Worm (Caenorhabditis elegans) whole organism, young adult: ENCODE results near the gene lelo-3.

Source experiments
- B0261.1 ChIP-seq: sonication (generic microtip); optimal IDR thresholded peaks from 2 replicates; lab custom pipeline; 2016; ENCODE audit warnings: mild to moderate bottlenecking, missing genetic modification characterization, moderate library complexity, missing compliant biosample characterization
- B0336.3 ChIP-seq: fragments of 200-800 bp; sonication (Bioruptor generic); IDR thresholded peaks from 2 replicates; pipeline ENCODE4 v1.3.6; 2022; ENCODE audit warnings: missing genetic modification characterization, missing compliant biosample characterization
- F33H1.4 ChIP-seq: fragments of 200-800 bp; sonication (Bioruptor generic); IDR thresholded peaks from 2 replicates; pipeline ENCODE4 v1.3.6; 2022; ENCODE audit warnings: missing genetic modification reagents, missing genetic modification characterization, missing compliant biosample characterization
- F39B2.1 ChIP-seq: fragments of 200-800 bp; sonication (Bioruptor generic); IDR thresholded peaks from 2 replicates; pipeline ENCODE4 v1.3.6; 2022; ENCODE audit warnings: missing genetic modification reagents, missing genetic modification characterization, missing compliant biosample characterization
- K11D2.4 ChIP-seq: fragments of 200-800 bp; sonication (Bioruptor generic); IDR thresholded peaks from 2 replicates; pipeline ENCODE4 v1.3.6; 2022; ENCODE audit warnings: missing genetic modification reagents, missing genetic modification characterization, missing compliant biosample characterization
- Y56A3A.18 ChIP-seq: fragments of 200-800 bp; sonication (Bioruptor generic); IDR thresholded peaks from 2 replicates; pipeline ENCODE4 v1.3.6; 2022; ENCODE audit warnings: missing genetic modification reagents, missing genetic modification characterization, missing compliant biosample characterization
- atf-7 ChIP-seq: sonication (generic microtip); optimal IDR thresholded peaks from 2 replicates; lab custom pipeline; 2017; ENCODE audit warnings: mild to moderate bottlenecking, missing genetic modification characterization, missing compliant biosample characterization
- attf-3 ChIP-seq: fragments of 200-800 bp; sonication (Bioruptor generic); conservative IDR thresholded peaks from 2 replicates; pipeline ENCODE4 v1.3.6; 2022; ENCODE audit warnings: missing genetic modification reagents, missing genetic modification characterization, missing compliant biosample characterization
- bed-2 ChIP-seq: fragments of 200-800 bp; sonication (Bioruptor generic); IDR thresholded peaks from 2 replicates; pipeline ENCODE4 v1.3.6; 2022; ENCODE audit warnings: missing genetic modification reagents, missing genetic modification characterization, missing compliant biosample characterization
- ccch-3 ChIP-seq: fragments of 200-800 bp; sonication (Bioruptor generic); optimal IDR thresholded peaks from 2 replicates; lab custom pipeline; 2018; ENCODE audit warnings: mild to moderate bottlenecking, missing genetic modification characterization, missing compliant biosample characterization
- cebp-1 ChIP-seq, 2 experiments: fragments of 200-800 bp in 1 of 2; sonication (Bioruptor generic) in 1 of 2; sonication (generic microtip) in 1 of 2; IDR thresholded peaks in 1 of 2; optimal IDR thresholded peaks in 1 of 2; 2 replicates each; pipeline versions ENCODE4 v1.3.6 to Lab custom; 2017 to 2022; ENCODE audit warnings: missing compliant biosample characterization in 2 of 2, missing genetic modification characterization in 2 of 2, mild to moderate bottlenecking in 1 of 2, missing genetic modification reagents in 1 of 2, moderate library complexity in 1 of 2
- ceh-79 ChIP-seq: sonication (generic microtip); optimal IDR thresholded peaks from 2 replicates; lab custom pipeline; 2017; ENCODE audit warnings: mild to moderate bottlenecking, missing genetic modification characterization, missing compliant biosample characterization
- dox-1 ChIP-seq: fragments of 200-800 bp; sonication (Bioruptor generic); IDR thresholded peaks from 2 replicates; pipeline ENCODE4 v1.3.6; 2022; ENCODE audit warnings: missing genetic modification reagents, missing genetic modification characterization, missing compliant biosample characterization
- dpl-1 ChIP-seq: fragments of 150-350 bp; optimal IDR thresholded peaks from 2 replicates; lab custom pipeline; 2014; ENCODE audit warnings: missing biosample characterization, missing genetic modification reagents, missing genetic modification characterization
- egrh-3 ChIP-seq: fragments of 200-800 bp; sonication (Bioruptor generic); IDR thresholded peaks from 2 replicates; pipeline ENCODE4 v1.3.6; 2022; ENCODE audit warnings: missing genetic modification reagents, missing genetic modification characterization, missing compliant biosample characterization
- him-1 ChIP-seq: sonication (generic microtip); optimal IDR thresholded peaks from 2 replicates; lab custom pipeline; 2016; ENCODE audit warnings: missing genotype, missing genetic modification reagents, missing genetic modification characterization, missing compliant biosample characterization
- hrde-1 ChIP-seq: sonication (generic microtip); optimal IDR thresholded peaks from 2 replicates; lab custom pipeline; 2016; ENCODE audit warnings: missing genetic modification characterization, mild to moderate bottlenecking, missing compliant biosample characterization, moderate library complexity, missing genotype, missing genetic modification reagents, borderline replicate concordance
- let-607 ChIP-seq, 2 experiments: fragments of 200-800 bp in 1 of 2; sonication (Bioruptor generic) in 1 of 2; sonication (generic microtip) in 1 of 2; optimal IDR thresholded peaks; 2 replicates each; lab custom pipeline; 2016 to 2018; ENCODE audit warnings: mild to moderate bottlenecking in 2 of 2, missing compliant biosample characterization in 2 of 2, missing genetic modification characterization in 2 of 2, moderate library complexity in 2 of 2, missing genotype in 1 of 2
- lin-40 ChIP-seq: sonication (generic microtip); optimal IDR thresholded peaks from 2 replicates; lab custom pipeline; 2016; ENCODE audit warnings: missing genetic modification characterization, mild to moderate bottlenecking, missing compliant biosample characterization, missing genotype, missing genetic modification reagents
- lin-54 ChIP-seq: fragments of 200-800 bp; sonication (Bioruptor generic); optimal IDR thresholded peaks from 2 replicates; lab custom pipeline; 2018; ENCODE audit warnings: mild to moderate bottlenecking, missing genetic modification characterization, missing compliant biosample characterization
- madf-3 ChIP-seq: fragments of 200-800 bp; sonication (Bioruptor generic); IDR thresholded peaks from 2 replicates; pipeline ENCODE4 v1.3.6; 2022; ENCODE audit warnings: missing genetic modification reagents, missing genetic modification characterization, missing compliant biosample characterization
- madf-6 ChIP-seq: fragments of 200-800 bp; sonication (Bioruptor generic); IDR thresholded peaks from 2 replicates; pipeline ENCODE4 v1.3.6; 2022; ENCODE audit warnings: missing genetic modification reagents, missing genetic modification characterization, missing compliant biosample characterization
- madf-8 ChIP-seq: fragments of 200-800 bp; sonication (Bioruptor generic); conservative IDR thresholded peaks from 2 replicates; pipeline ENCODE4 v1.3.6; 2022; ENCODE audit warnings: missing genetic modification reagents, missing genetic modification characterization, missing compliant biosample characterization
- mcd-1 ChIP-seq: fragments of 200-800 bp; sonication (Bioruptor generic); IDR thresholded peaks from 2 replicates; pipeline ENCODE4 v1.3.6; 2022; ENCODE audit warnings: missing genetic modification reagents, missing genetic modification characterization, missing compliant biosample characterization
- nfya-2 ChIP-seq: fragments of 200-800 bp; sonication (Bioruptor generic); IDR thresholded peaks from 2 replicates; pipeline ENCODE4 v1.3.6; 2022; ENCODE audit warnings: missing genetic modification reagents, missing genetic modification characterization, missing compliant biosample characterization
- nhr-27 ChIP-seq: fragments of 200-800 bp; sonication (Bioruptor generic); optimal IDR thresholded peaks from 2 replicates; lab custom pipeline; 2018; ENCODE audit warnings: mild to moderate bottlenecking, missing genetic modification characterization, moderate library complexity, missing compliant biosample characterization
- nhr-80 ChIP-seq: sonication (generic microtip); optimal IDR thresholded peaks from 2 replicates; lab custom pipeline; 2016; ENCODE audit warnings: missing genetic modification characterization, missing compliant biosample characterization
- pha-4 ChIP-seq: fragments of 150-350 bp; sonication (generic microtip); optimal IDR thresholded peaks from 2 replicates; lab custom pipeline; 2014; ENCODE audit warnings: missing biosample characterization, missing genetic modification reagents, missing genetic modification characterization
- snpc-1.1 ChIP-seq: sonication (generic microtip); optimal IDR thresholded peaks from 2 replicates; lab custom pipeline; 2017; ENCODE audit warnings: missing genetic modification characterization, mild to moderate bottlenecking, missing compliant biosample characterization, antibody characterized with exemption, moderate library complexity, missing genotype, missing genetic modification reagents; ENCODE audit not compliant: insufficient read depth
- snpc-3.4 ChIP-seq: sonication (generic microtip); optimal IDR thresholded peaks from 2 replicates; lab custom pipeline; 2017; ENCODE audit warnings: missing genetic modification characterization, mild to moderate bottlenecking, missing compliant biosample characterization, antibody characterized with exemption, moderate library complexity, missing genotype, missing genetic modification reagents
- sptf-2 ChIP-seq: fragments of 200-800 bp; sonication (Bioruptor generic); optimal IDR thresholded peaks from 2 replicates; lab custom pipeline; 2018; ENCODE audit warnings: mild to moderate bottlenecking, missing genetic modification characterization, missing compliant biosample characterization
- tbp1 ChIP-seq: fragments of 200-800 bp; sonication (Bioruptor generic); optimal IDR thresholded peaks from 2 replicates; lab custom pipeline; 2018; ENCODE audit warnings: mild to moderate bottlenecking, missing genetic modification characterization, missing compliant biosample characterization
- ztf-18 ChIP-seq: sonication (generic microtip); optimal IDR thresholded peaks from 2 replicates; lab custom pipeline; 2016; ENCODE audit warnings: missing genotype, mild to moderate bottlenecking, missing genetic modification characterization, missing compliant biosample characterization
- ztf-26 ChIP-seq: sonication (generic microtip); optimal IDR thresholded peaks from 2 replicates; lab custom pipeline; 2017; ENCODE audit warnings: missing genetic modification characterization, missing compliant biosample characterization
- ztf-3 ChIP-seq: fragments of 200-800 bp; sonication (Bioruptor generic); optimal IDR thresholded peaks from 2 replicates; lab custom pipeline; 2018; ENCODE audit warnings: mild to moderate bottlenecking, missing genetic modification characterization, missing compliant biosample characterization
- ztf-6 ChIP-seq: fragments of 200-800 bp; sonication (Bioruptor generic); IDR thresholded peaks from 2 replicates; pipeline ENCODE4 v1.3.6; 2022; ENCODE audit warnings: missing genetic modification reagents, missing genetic modification characterization, missing compliant biosample characterization

Gene lelo-3

ce11 chrX:6026732-6027528 lies 4.6 kb upstream of the lelo-3 start:
- no peak for TF ChIP-seq nfya-2
- peak; percentile 45 for TF ChIP-seq nhr-80 (tag; lab: Kevin White, UChicago)

DNA sequence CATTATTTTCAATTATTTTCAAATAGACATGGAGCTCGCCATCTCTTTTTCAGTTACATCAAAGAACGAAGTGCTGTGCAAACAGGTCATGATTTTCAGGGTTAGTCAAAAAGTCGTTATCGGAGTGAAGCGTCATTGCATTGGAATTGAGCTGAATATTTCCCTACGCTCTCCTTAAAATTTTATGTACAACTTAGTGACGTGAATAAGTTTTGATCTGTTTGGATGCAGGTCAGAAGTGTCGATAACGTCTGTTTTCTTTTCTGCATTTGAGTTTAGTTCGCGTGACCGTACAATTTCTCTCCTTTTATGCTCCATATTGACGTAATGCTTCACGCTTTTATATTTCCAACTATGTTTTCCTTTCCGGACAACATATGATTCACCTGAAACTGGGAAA lies 2.6 kb upstream of the lelo-3 start:
- peak; percentile 80 for TF ChIP-seq nhr-80 (tag; lab: Kevin White, UChicago)
- TF ChIP-seq tbp1 (GFP tag; lab: Kevin White, UChicago): peak; percentile 17
- peak; percentile 29 for TF ChIP-seq atf-7
- TF ChIP-seq hrde-1 (tag; lab: Kevin White, UChicago): no peak
- TF ChIP-seq pha-4 (tag; lab: Kevin White, UChicago): peak; percentile 23

- TF ChIP-seq F33H1.4 (GFP tag; lab: Robert Waterston, UW) (no peak), Y56A3A.18 (GFP tag; lab: Robert Waterston, UW) (no peak), sptf-2 (GFP tag; lab: Kevin White, UChicago) (no peak), tbp1 (GFP tag; lab: Kevin White, UChicago) (no peak), let-607 (tag; optimal IDR thresholded peaks at IDR 0.05; lab: Kevin White, UChicago) (no peak), ztf-18 (no peak), dox-1 (GFP tag; lab: Robert Waterston, UW) (no peak), dpl-1 (GFP tag; lab: Kevin White, UChicago) (no peak), him-1 (no peak), ceh-79 (tag; lab: Kevin White, UChicago) (no peak), egrh-3 (GFP tag; lab: Robert Waterston, UW) (no peak), ztf-3 (no peak), ccch-3 (GFP tag; lab: Kevin White, UChicago) (no peak), mcd-1 (GFP tag; lab: Robert Waterston, UW) (no peak), K11D2.4 (GFP tag; lab: Robert Waterston, UW) (no peak), attf-3 (GFP tag; lab: Robert Waterston, UW) (no peak), ztf-6 (no peak)
Measured at ce11 chrX:6020782-6021181, 1.6 kb downstream of the lelo-3 start.

DNA sequence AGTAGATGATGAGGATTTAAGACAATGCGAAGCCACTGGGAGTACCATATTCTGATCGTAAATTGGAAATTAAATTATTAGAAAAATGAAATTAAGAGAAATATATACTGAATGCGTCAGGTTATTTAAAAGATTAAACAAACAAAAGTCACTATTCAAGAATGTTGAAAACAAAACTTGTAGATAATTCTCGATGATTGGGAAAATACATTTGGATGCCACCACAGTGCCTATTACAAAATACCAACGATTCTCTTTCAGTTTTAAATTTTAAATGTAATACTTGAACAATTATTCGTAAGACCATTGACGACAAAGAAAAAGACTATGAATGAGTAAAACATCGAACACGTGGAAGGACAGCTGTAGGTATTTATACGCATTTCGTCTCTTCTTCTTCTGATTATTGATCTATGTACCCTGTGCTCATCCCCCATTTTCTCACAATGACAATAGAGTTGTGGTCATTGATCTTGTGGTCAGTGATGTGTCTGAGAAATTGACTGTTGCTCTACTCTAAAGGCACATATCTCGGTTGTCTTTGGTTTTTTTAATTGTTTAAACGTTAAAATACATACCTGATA lies 2.4 kb downstream of the lelo-3 start, which contains the start of gene C09B8.4:
TSS of gene C09B8.4 (minus strand) at position 51 of the 584 bp plus-strand sequence.
- no peak for TF ChIP-seq him-1
- TF ChIP-seq let-607 (tag; optimal IDR thresholded peaks at IDR 0.05; lab: Kevin White, UChicago): peak in 1 of 2 experiments; percentile 87
- TF ChIP-seq nhr-80 (tag; lab: Kevin White, UChicago): peak; percentile 0

- TF ChIP-seq nhr-27 (tag; lab: Kevin White, UChicago) (no peak), atf-7 (no peak)
Measured at ce11 chrX:6015096-6015495, 7.3 kb downstream of the lelo-3 start, which contains the start of gene C09B8.8. Gene C09B8.8, plus strand, starts transcription at chrX:6015492.

DNA sequence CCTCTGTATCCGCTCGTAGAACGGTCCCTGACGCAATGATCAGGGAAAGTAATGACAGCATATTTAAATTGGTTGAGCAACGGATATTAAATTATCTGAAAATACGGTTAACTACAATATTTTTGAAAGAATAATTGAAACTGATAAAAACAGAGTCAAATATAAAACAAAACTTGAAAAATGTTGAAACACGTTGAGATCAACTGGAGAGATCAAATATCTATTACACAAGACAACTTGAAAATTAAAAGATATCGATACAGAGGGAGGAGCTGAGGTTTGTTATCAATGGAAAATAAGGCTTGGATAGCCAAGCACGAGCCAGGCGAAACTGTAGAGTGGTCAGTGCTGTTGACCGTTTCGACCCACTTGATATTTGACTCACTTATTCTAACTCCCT lies 11.8 kb downstream of the lelo-3 start, which contains the start of gene C09B8.3:
TSS of gene C09B8.3 (minus strand) at position 101 of the 400 bp plus-strand sequence.
- TF ChIP-seq lin-40 (no peak), cebp-1 (GFP tag; IDR thresholded peaks at IDR 0.05; lab: Robert Waterston, UW) (no peak), cebp-1 (tag; optimal IDR thresholded peaks at IDR 0.05; lab: Kevin White, UChicago) (no peak), ztf-26 (no peak), lin-54 (GFP tag; lab: Kevin White, UChicago) (no peak), snpc-3.4 (tag; lab: Kevin White, UChicago) (no peak), madf-3 (GFP tag; lab: Robert Waterston, UW) (no peak), madf-8 (GFP tag; lab: Robert Waterston, UW) (no peak), bed-2 (GFP tag; lab: Robert Waterston, UW) (no peak), F39B2.1 (GFP tag; lab: Robert Waterston, UW) (no peak), ztf-18 (no peak), B0336.3 (GFP tag; lab: Robert Waterston, UW) (no peak), tbp1 (GFP tag; lab: Kevin White, UChicago) (no peak), snpc-1.1 (tag; lab: Kevin White, UChicago) (no peak), nfya-2 (no peak), B0261.1 (no peak), madf-6 (GFP tag; lab: Robert Waterston, UW) (no peak)
